Fruit fly (Drosophila melanogaster) whole organism, embryonic: ENCODE data around the gene CG2818.
A peak's percentile ranks its signal among the peaks of the same experiment; 100 is the strongest.

ENCODE experiments used
- CG1024 ChIP-seq: fragments of 200-800 bp; sonication (Bioruptor generic); IDR thresholded peaks from 2 replicates; pipeline ENCODE4 v1.3.6; 2022; ENCODE audit warnings: missing biosample characterization, missing genetic modification characterization
- CG13775 ChIP-seq: fragments of 200-800 bp; sonication (Bioruptor generic); optimal IDR thresholded peaks from 3 replicates; lab custom pipeline; 2017; ENCODE audit warnings: missing biosample characterization, mild to moderate bottlenecking, missing genetic modification characterization
- CG14441 ChIP-seq: fragments of 200-800 bp; sonication (Bioruptor generic); IDR thresholded peaks from 2 replicates; pipeline ENCODE4 v1.3.6; 2022; ENCODE audit warnings: missing biosample characterization, missing genetic modification characterization
- CG14667 ChIP-seq: fragments of 200-800 bp; sonication (Bioruptor generic); IDR thresholded peaks from 2 replicates; pipeline ENCODE4 v1.3.6; 2022; ENCODE audit warnings: missing biosample characterization, missing genetic modification characterization
- CG15479 ChIP-seq: fragments of 200-800 bp; sonication (Bioruptor generic); optimal IDR thresholded peaks from 3 replicates; lab custom pipeline; 2019; ENCODE audit warnings: missing biosample characterization, mild to moderate bottlenecking, missing genetic modification characterization, moderate library complexity
- CG18764 ChIP-seq: fragments of 200-800 bp; sonication (Bioruptor generic); optimal IDR thresholded peaks from 3 replicates; lab custom pipeline; 2016; ENCODE audit warnings: missing biosample characterization, missing genetic modification characterization
- CG2875 ChIP-seq: fragments of 200-800 bp; sonication (Bioruptor generic); optimal IDR thresholded peaks from 2 replicates; lab custom pipeline; 2017; ENCODE audit warnings: missing biosample characterization, mild to moderate bottlenecking, missing genetic modification characterization, missing genetic modification reagents
- CG31224 ChIP-seq: fragments of 200-800 bp; sonication (Bioruptor generic); IDR thresholded peaks from 2 replicates; pipeline ENCODE4 v1.3.6; 2022; ENCODE audit warnings: missing biosample characterization, missing genetic modification characterization
- CG3726 ChIP-seq: fragments of 200-800 bp; sonication (Bioruptor generic); IDR thresholded peaks from 3 replicates; pipeline ENCODE4, ENCODE4 v1.3.6; 2022; ENCODE audit warnings: missing biosample characterization, missing genetic modification characterization
- CG4424 ChIP-seq: fragments of 200-800 bp; sonication (Bioruptor generic); optimal IDR thresholded peaks from 3 replicates; lab custom pipeline; 2016; ENCODE audit warnings: missing biosample characterization, missing genetic modification characterization
- CG9437 ChIP-seq: fragments of 200-800 bp; sonication (Bioruptor generic); optimal IDR thresholded peaks from 2 replicates; lab custom pipeline; 2018; ENCODE audit warnings: missing biosample characterization, mild to moderate bottlenecking, missing genetic modification characterization
- CG9727 ChIP-seq: fragments of 200-800 bp; sonication (Bioruptor generic); optimal IDR thresholded peaks from 3 replicates; lab custom pipeline; 2017; ENCODE audit warnings: missing biosample characterization, mild to moderate bottlenecking, missing genetic modification characterization
- CG9817 ChIP-seq: fragments of 200-800 bp; sonication (Bioruptor generic); optimal IDR thresholded peaks from 2 replicates; lab custom pipeline; 2018; ENCODE audit warnings: missing biosample characterization, mild to moderate bottlenecking, missing genetic modification characterization, moderate library complexity
- CoRest ChIP-seq: fragments of 200-800 bp; sonication (Bioruptor generic); optimal IDR thresholded peaks from 3 replicates; lab custom pipeline; 2018; ENCODE audit warnings: missing biosample characterization, mild to moderate bottlenecking, missing genetic modification characterization, moderate library complexity
- D19A ChIP-seq: fragments of 200-800 bp; optimal IDR thresholded peaks from 3 replicates; lab custom pipeline; 2019; ENCODE audit warnings: missing biosample characterization, mild to moderate bottlenecking, missing genetic modification characterization, moderate library complexity
- Fer2 ChIP-seq: fragments of 200-800 bp; sonication (Bioruptor generic); optimal IDR thresholded peaks from 2 replicates; lab custom pipeline; 2018; ENCODE audit warnings: missing biosample characterization, mild to moderate bottlenecking, missing genetic modification characterization, moderate library complexity
- HLH3B ChIP-seq: fragments of 200-800 bp; sonication (Bioruptor generic); IDR thresholded peaks from 2 replicates; pipeline ENCODE4 v1.3.6; 2022; ENCODE audit warnings: missing biosample characterization, missing genetic modification characterization
- Hsf ChIP-seq: fragments of 200-800 bp; sonication (Bioruptor generic); optimal IDR thresholded peaks from 3 replicates; lab custom pipeline; 2016; ENCODE audit warnings: missing biosample characterization, missing genetic modification characterization
- Mrtf ChIP-seq: fragments of 200-800 bp; sonication (Bioruptor generic); IDR thresholded peaks from 3 replicates; pipeline ENCODE4 v1.3.6; 2022; ENCODE audit warnings: missing biosample characterization, missing genetic modification characterization
- NC2α ChIP-seq: fragments of 200-800 bp; sonication (Bioruptor generic); optimal IDR thresholded peaks from 2 replicates; lab custom pipeline; 2016; ENCODE audit warnings: missing biosample characterization, missing genetic modification characterization
- Opbp ChIP-seq: fragments of 200-800 bp; sonication (Bioruptor generic); IDR thresholded peaks from 3 replicates; pipeline ENCODE4 v1.3.6; 2022; ENCODE audit warnings: missing biosample characterization, missing genetic modification characterization; ENCODE audit not compliant: partially characterized antibody
- Spps ChIP-seq: fragments of 200-800 bp; sonication (Bioruptor generic); optimal IDR thresholded peaks from 2 replicates; lab custom pipeline; 2018; ENCODE audit warnings: missing biosample characterization, mild to moderate bottlenecking, missing genetic modification characterization
- TFAM ChIP-seq: fragments of 200-800 bp; sonication (Bioruptor generic); optimal IDR thresholded peaks from 2 replicates; lab custom pipeline; 2017; ENCODE audit warnings: missing biosample characterization, missing genetic modification characterization, inconsistent platforms
- Usf ChIP-seq: fragments of 200-800 bp; sonication (Bioruptor generic); optimal IDR thresholded peaks from 2 replicates; lab custom pipeline; 2017; ENCODE audit warnings: missing genotype, missing biosample characterization, missing genetic modification characterization
- Xbp1 ChIP-seq: fragments of 200-800 bp; sonication (Bioruptor generic); optimal IDR thresholded peaks from 3 replicates; lab custom pipeline; 2016; ENCODE audit warnings: missing biosample characterization, mild to moderate bottlenecking, missing genetic modification characterization
- Xrp1 ChIP-seq: fragments of 200-800 bp; sonication (Bioruptor generic); IDR thresholded peaks from 2 replicates; pipeline ENCODE4 v1.3.6; 2022; ENCODE audit warnings: missing biosample characterization, missing genetic modification characterization
- bcd ChIP-seq: fragments of 200-800 bp; sonication (Bioruptor generic); optimal IDR thresholded peaks from 2 replicates; lab custom pipeline; 2017; ENCODE audit warnings: missing biosample characterization, mild to moderate bottlenecking, missing genetic modification characterization
- bsh ChIP-seq, 2 experiments: fragments of 200-800 bp; sonication (Bioruptor generic); optimal IDR thresholded peaks; 2 replicates each; lab custom pipeline; 2017 to 2018; ENCODE audit warnings: mild to moderate bottlenecking in 2 of 2, missing biosample characterization in 2 of 2, missing genetic modification characterization in 2 of 2, moderate library complexity in 1 of 2
- chif ChIP-seq, 2 experiments: fragments of 200-800 bp; sonication (Bioruptor generic); optimal IDR thresholded peaks; 3 replicates each; lab custom pipeline; 2016; ENCODE audit warnings: missing biosample characterization in 2 of 2, missing genetic modification characterization in 2 of 2
- ci ChIP-seq: fragments of 200-800 bp; sonication (Bioruptor generic); IDR thresholded peaks from 3 replicates; pipeline ENCODE4 v1.3.6; 2022; ENCODE audit warnings: missing biosample characterization, missing genetic modification characterization
- crol ChIP-seq: fragments of 200-800 bp; sonication (Bioruptor generic); IDR thresholded peaks from 2 replicates; pipeline ENCODE4 v1.3.6; 2022; ENCODE audit warnings: missing biosample characterization, missing genetic modification characterization
- dan ChIP-seq: fragments of 200-800 bp; sonication (Bioruptor generic); IDR thresholded peaks from 2 replicates; pipeline ENCODE4 v1.3.6; 2022; ENCODE audit warnings: missing biosample characterization, missing genetic modification characterization
- ewg ChIP-seq: fragments of 200-800 bp; sonication (Bioruptor generic); optimal IDR thresholded peaks from 3 replicates; lab custom pipeline; 2017; ENCODE audit warnings: mild to moderate bottlenecking, missing biosample characterization, missing genetic modification reagents, missing genetic modification characterization
- lab ChIP-seq: fragments of 200-800 bp; sonication (Bioruptor generic); optimal IDR thresholded peaks from 3 replicates; lab custom pipeline; 2017; ENCODE audit warnings: missing biosample characterization, missing genetic modification characterization, mild to moderate bottlenecking, moderate library complexity, missing genetic modification reagents
- lmd ChIP-seq: fragments of 200-800 bp; sonication (Bioruptor generic); IDR thresholded peaks from 2 replicates; pipeline ENCODE4 v1.3.6; 2022; ENCODE audit warnings: missing biosample characterization, missing genetic modification characterization
- prd ChIP-seq, 3 experiments: fragments of >200 bp in 2 of 3; fragments of 200-800 bp in 1 of 3; sonication (Bioruptor generic) in 1 of 3; optimal IDR thresholded peaks in 2 of 3; IDR thresholded peaks in 1 of 3; 2 replicates in 2 of 3; 3 replicates in 1 of 3; pipeline versions ENCODE4 v1.3.6 to Lab custom; 2017 to 2022; ENCODE audit warnings: missing biosample characterization in 1 of 3, missing genetic modification characterization in 1 of 3
- pros ChIP-seq: fragments of 200-800 bp; sonication (Bioruptor generic); optimal IDR thresholded peaks from 3 replicates; lab custom pipeline; 2019; ENCODE audit warnings: missing biosample characterization, mild to moderate bottlenecking, missing genetic modification characterization, moderate library complexity
- repo ChIP-seq: fragments of 200-800 bp; sonication (Bioruptor generic); optimal IDR thresholded peaks from 2 replicates; lab custom pipeline; 2016; ENCODE audit warnings: missing biosample characterization, missing genetic modification characterization
- row ChIP-seq: fragments of 200-800 bp; sonication (Bioruptor generic); IDR thresholded peaks from 3 replicates; pipeline ENCODE4 v1.3.6; 2022; ENCODE audit warnings: missing biosample characterization, missing genetic modification characterization
- sob ChIP-seq: fragments of 200-800 bp; sonication (Bioruptor generic); IDR thresholded peaks from 2 replicates; pipeline ENCODE4 v1.3.6; 2022; ENCODE audit warnings: missing biosample characterization, missing genetic modification characterization
- stwl ChIP-seq: fragments of 200-800 bp; sonication (Bioruptor generic); optimal IDR thresholded peaks from 3 replicates; lab custom pipeline; 2018; ENCODE audit warnings: missing biosample characterization, mild to moderate bottlenecking, missing genetic modification characterization, moderate library complexity
- tap ChIP-seq: fragments of 200-800 bp; optimal IDR thresholded peaks from 3 replicates; lab custom pipeline; 2019; ENCODE audit warnings: missing biosample characterization, mild to moderate bottlenecking, missing genetic modification characterization, moderate library complexity
- tin ChIP-seq: fragments of 200-800 bp; sonication (Bioruptor generic); optimal IDR thresholded peaks from 3 replicates; lab custom pipeline; 2016; ENCODE audit warnings: missing biosample characterization, missing genetic modification characterization
- ttk ChIP-seq: fragments of 200-800 bp; sonication (Bioruptor generic); IDR thresholded peaks from 2 replicates; pipeline ENCODE4 v2.1.2; 2022; ENCODE audit warnings: missing biosample characterization, missing genetic modification characterization
- zen ChIP-seq: fragments of 200-800 bp; sonication (Bioruptor generic); optimal IDR thresholded peaks from 3 replicates; lab custom pipeline; 2018; ENCODE audit warnings: missing biosample characterization, mild to moderate bottlenecking, missing genetic modification characterization, moderate library complexity

The CG2818 gene

DNA sequence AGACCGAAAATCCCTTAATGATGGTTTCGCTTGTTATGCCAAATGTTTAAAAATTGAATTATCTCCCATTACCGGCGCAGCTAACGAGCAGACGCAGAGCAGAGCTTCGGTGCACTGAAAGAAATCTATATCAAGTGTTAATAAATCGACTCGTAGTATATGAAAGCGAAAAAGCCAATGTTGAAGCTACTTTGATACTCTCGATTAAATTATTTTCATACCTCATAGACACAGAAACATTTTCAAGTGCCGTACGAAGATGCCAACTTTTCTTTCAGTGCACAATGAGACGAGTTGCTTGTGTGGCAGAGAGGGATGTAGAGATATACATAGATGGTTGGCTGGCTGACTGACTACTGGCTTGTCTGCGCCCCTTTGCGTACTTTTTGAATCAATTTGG, 37.4 kb upstream of the CG2818 start (continued):
- TF ChIP-seq chif (GFP tag; optimal IDR thresholded peaks at IDR 0.05; lab: Kevin White, UChicago) (peak; percentile 17 to 49), stwl (tag; lab: Kevin White, UChicago) (no peak), row (GFP tag; lab: Robert Waterston, UW) (peak; percentile 61; the same call in 2 of the 3 replicates), sob (GFP tag; lab: Robert Waterston, UW) (no peak; the same call in 1 of the 2 replicates), bsh (GFP tag; optimal IDR thresholded peaks at IDR 0.05; lab: Kevin White, UChicago) (peak in 1 of 2 experiments; percentile 66), tin (GFP tag; lab: Kevin White, UChicago) (peak; percentile 31), CG3726 (GFP tag; lab: Robert Waterston, UW) (no peak), lab (GFP tag; lab: Kevin White, UChicago) (no peak), ci (peak; percentile 69), Xrp1 (peak; percentile 73), Xbp1 (peak; percentile 38), repo (GFP tag; lab: Kevin White, UChicago) (no peak), bcd (GFP tag; lab: Kevin White, UChicago) (peak; percentile 10), CG13775 (no peak), lmd (GFP tag; lab: Robert Waterston, UW) (no peak), NC2α (GFP tag; lab: Kevin White, UChicago) (peak; percentile 16), CG15479 (GFP tag; lab: Kevin White, UChicago) (no peak), Opbp (GFP tag; lab: Robert Waterston, UW) (no peak), prd (optimal IDR thresholded peaks at IDR 0.05; lab: Kevin White, UChicago) (no peak), prd (GFP tag; IDR thresholded peaks at IDR 0.05; lab: Robert Waterston, UW) (peak; percentile 71), CG4424 (GFP tag; lab: Kevin White, UChicago) (peak; percentile 17), Spps (tag; lab: Kevin White, UChicago) (peak; percentile 3), zen (tag; lab: Kevin White, UChicago) (peak; percentile 64), CG9437 (no peak), CoRest (tag; lab: Kevin White, UChicago) (peak; percentile 6), CG2875 (peak; percentile 13), TFAM (no peak), HLH3B (GFP tag; lab: Robert Waterston, UW) (0 out of 2 replicates have a peak, but pooled peaks have one; percentile 17), CG14441 (GFP tag; lab: Robert Waterston, UW) (0 out of 2 replicates have a peak, but pooled peaks have one; percentile 20), CG14667 (GFP tag; lab: Robert Waterston, UW) (peak; percentile 21; the same call in 1 of the 2 replicates), Usf (GFP tag; lab: Kevin White, UChicago) (no peak), Hsf (GFP tag; lab: Kevin White, UChicago) (peak; percentile 6), CG9727 (peak; percentile 18), ttk (0 out of 2 replicates have a peak, but pooled peaks have one; percentile 20), CG31224 (GFP tag; lab: Robert Waterston, UW) (no peak), Fer2 (tag; lab: Kevin White, UChicago) (no peak), CG1024 (peak; percentile 29; the same call in 1 of the 2 replicates), ewg (peak; percentile 6), D19A (tag; lab: Kevin White, UChicago) (peak; percentile 25), CG9817 (tag; lab: Kevin White, UChicago) (peak; percentile 4)

DNA sequence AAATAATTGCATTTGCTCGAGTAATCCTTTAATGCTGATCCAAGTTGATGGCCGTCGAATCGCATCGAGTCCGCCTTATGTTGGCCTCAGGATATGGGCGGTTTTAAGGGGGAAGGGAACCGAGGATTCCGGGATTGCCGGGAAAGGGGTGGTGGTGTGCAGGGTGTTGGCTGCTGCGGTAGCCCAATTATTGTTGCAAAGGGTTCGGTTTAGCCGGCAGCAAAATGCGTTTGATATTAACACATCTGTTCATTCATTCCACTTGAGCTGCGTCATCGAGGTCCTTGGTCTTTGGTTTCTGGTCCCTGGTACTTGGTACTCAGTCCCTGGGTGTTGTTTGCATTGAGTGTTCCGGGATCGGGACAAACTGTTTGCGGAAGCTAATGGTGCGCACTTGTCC, 31.8 kb upstream of the CG2818 start:
- peak; percentile 57 for TF ChIP-seq pros (GFP tag; lab: Kevin White, UChicago)
- TF ChIP-seq CG18764 (GFP tag; lab: Kevin White, UChicago), result no peak
- TF ChIP-seq tap (tag; lab: Kevin White, UChicago), result peak; percentile 50
- TF ChIP-seq dan (GFP tag; lab: Robert Waterston, UW), result no peak
- TF ChIP-seq crol, result peak; percentile 31; the same call in 1 of the 2 replicates
- 0 out of 3 replicates have a peak, but pooled peaks have one; percentile 11 for TF ChIP-seq Mrtf (GFP tag; lab: Robert Waterston, UW)
